Worm (Caenorhabditis elegans) whole organism, L4/young adult: ENCODE results near the gene F08G5.3.

Source experiments
- W03F9.2 ChIP-seq: fragments of 150-350 bp; optimal IDR thresholded peaks from 2 replicates; lab custom pipeline; 2014; ENCODE audit warnings: missing biosample characterization, missing genetic modification characterization
- dao-5 ChIP-seq: sonication (generic microtip); optimal IDR thresholded peaks from 2 replicates; lab custom pipeline; 2016; ENCODE audit warnings: missing genotype, missing genetic modification characterization, moderate library complexity, missing compliant biosample characterization
- him-1 ChIP-seq: sonication (generic microtip); optimal IDR thresholded peaks from 2 replicates; lab custom pipeline; 2016; ENCODE audit warnings: missing genotype, missing genetic modification reagents, missing genetic modification characterization, missing compliant biosample characterization

The F08G5.3 gene

ce11 chrIV:12417536-12418195, at the start of gene F08G5.3:
Gene F08G5.3 (minus strand): TSS chrIV:12417586.
- TF ChIP-seq dao-5 (tag; lab: Kevin White, UChicago) (peak; percentile 36), W03F9.2 (no peak), him-1 (tag; lab: Kevin White, UChicago) (peak; percentile 52)

- no peak for TF ChIP-seq W03F9.2
- TF ChIP-seq dao-5 (tag; lab: Kevin White, UChicago) = no peak
- no peak for TF ChIP-seq him-1 (tag; lab: Kevin White, UChicago)
These were observed 47.4 kb upstream of the F08G5.3 start for ce11 chrIV:12464822-12465221.

ce11 chrIV:12463370-12463769, 46.0 kb upstream of the F08G5.3 start, which contains the start of gene C25G4.8:
Gene C25G4.8 (minus strand): TSS chrIV:12463470.
- TF ChIP-seq W03F9.2 (no peak), dao-5 (tag; lab: Kevin White, UChicago) (no peak), him-1 (tag; lab: Kevin White, UChicago) (no peak)

- no peak for TF ChIP-seq dao-5 (tag; lab: Kevin White, UChicago)
- no peak for TF ChIP-seq him-1 (tag; lab: Kevin White, UChicago)
- no peak for TF ChIP-seq W03F9.2
These were observed 39.2 kb upstream of the F08G5.3 start, which contains the start of gene C25G4.7 for ce11 chrIV:12456613-12457012. Gene C25G4.7 (plus strand): TSS chrIV:12456913.

ce11 chrIV:12454750-12455149, 37.4 kb upstream of the F08G5.3 start, which contains the start of gene smz-1:
Gene smz-1 (plus strand): TSS chrIV:12455050.
- TF ChIP-seq dao-5 (tag; lab: Kevin White, UChicago) = no peak
- TF ChIP-seq W03F9.2 = no peak
- no peak for TF ChIP-seq him-1 (tag; lab: Kevin White, UChicago)

- no peak for TF ChIP-seq W03F9.2
- no peak for TF ChIP-seq him-1 (tag; lab: Kevin White, UChicago)
- TF ChIP-seq dao-5 (tag; lab: Kevin White, UChicago) = no peak
These were observed 36.7 kb upstream of the F08G5.3 start, which contains the start of gene spe-44 for ce11 chrIV:12454115-12454514. Gene spe-44 (minus strand): TSS chrIV:12454215.

- TF ChIP-seq W03F9.2 = peak; percentile 7
- TF ChIP-seq dao-5 (tag; lab: Kevin White, UChicago) = no peak
These were observed 33.9 kb upstream of the F08G5.3 start, which contains the start of gene dpy-26 for ce11 chrIV:12451225-12451831. Gene dpy-26 (minus strand): TSS chrIV:12451335.

ce11 chrIV:12445463-12445934, 28.1 kb upstream of the F08G5.3 start, which contains the start of gene C25G4.3:
Gene C25G4.3 (minus strand): TSS chrIV:12445884.
- TF ChIP-seq W03F9.2 (no peak), him-1 (tag; lab: Kevin White, UChicago) (no peak), dao-5 (tag; lab: Kevin White, UChicago) (no peak)

- TF ChIP-seq dao-5 (tag; lab: Kevin White, UChicago) = no peak
- no peak for TF ChIP-seq W03F9.2
- TF ChIP-seq him-1 (tag; lab: Kevin White, UChicago) = no peak
These were observed 26.6 kb upstream of the F08G5.3 start, which contains the start of gene C25G4.2 for ce11 chrIV:12443936-12444335. Gene C25G4.2 (minus strand): TSS chrIV:12444035.

- TF ChIP-seq dao-5 (tag; lab: Kevin White, UChicago) = no peak
- no peak for TF ChIP-seq W03F9.2
- no peak for TF ChIP-seq him-1 (tag; lab: Kevin White, UChicago)
These were observed 24.3 kb upstream of the F08G5.3 start, which contains the start of gene C25G4.17 for ce11 chrIV:12441715-12442114. Gene C25G4.17 (plus strand): TSS chrIV:12442015.

ce11 chrIV:12438359-12438758, 21.0 kb upstream of the F08G5.3 start, which contains the start of gene clec-185:
Gene clec-185 (plus strand): TSS chrIV:12438659.
- TF ChIP-seq him-1 (tag; lab: Kevin White, UChicago) (no peak), dao-5 (tag; lab: Kevin White, UChicago) (no peak), W03F9.2 (no peak)

ce11 chrIV:12435442-12435841, 18.1 kb upstream of the F08G5.3 start, which contains the start of gene irg-4:
Gene irg-4 (plus strand): TSS chrIV:12435833.
- TF ChIP-seq W03F9.2 = no peak
- TF ChIP-seq him-1 (tag; lab: Kevin White, UChicago) = no peak
- TF ChIP-seq dao-5 (tag; lab: Kevin White, UChicago) = no peak

- TF ChIP-seq dao-5 (tag; lab: Kevin White, UChicago) = no peak
- TF ChIP-seq W03F9.2 = no peak
- TF ChIP-seq him-1 (tag; lab: Kevin White, UChicago) = no peak
These were observed 15.0 kb upstream of the F08G5.3 start, which contains the start of gene clec-184 for ce11 chrIV:12432340-12432739. Gene clec-184 (plus strand): TSS chrIV:12432640.

- TF ChIP-seq him-1 (tag; lab: Kevin White, UChicago) = no peak
- no peak for TF ChIP-seq W03F9.2
- TF ChIP-seq dao-5 (tag; lab: Kevin White, UChicago) = no peak
These were observed 14.4 kb upstream of the F08G5.3 start for ce11 chrIV:12431755-12432154.
